Fruit fly (Drosophila melanogaster): Measurements from ENCODE around the gene CG8004.

Gene CG8004

DNA sequence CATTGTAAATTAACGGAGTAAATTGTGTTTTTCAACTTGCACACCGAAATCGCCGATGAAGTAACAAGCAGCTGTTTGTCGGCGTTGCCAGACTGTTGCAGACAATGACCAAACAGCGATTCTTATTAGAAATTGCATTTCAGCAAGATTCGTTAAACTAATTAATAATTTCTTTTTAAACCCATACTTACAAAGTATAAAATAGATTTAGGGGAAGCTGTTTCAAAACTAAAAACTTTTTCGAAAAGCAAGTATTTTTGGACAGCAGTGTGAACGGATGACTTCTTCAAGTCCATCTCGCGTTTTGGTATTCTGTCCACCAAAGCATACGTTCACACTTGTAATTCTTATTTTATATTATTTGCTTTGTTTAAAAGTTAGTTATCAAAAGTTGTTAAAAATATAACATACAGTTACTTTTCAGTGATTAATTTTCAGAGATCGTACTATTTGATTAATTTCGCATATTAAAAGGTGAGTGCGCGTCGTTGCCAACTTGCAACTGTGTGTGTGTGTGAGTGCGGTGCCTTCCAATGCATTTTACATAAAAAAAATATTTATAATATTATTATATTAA is at the start of gene CG8004, which contains the start of gene RhoGDI:
Gene CG8004, minus strand, starts transcription at position 74 of the 577 bp plus-strand sequence.
Gene RhoGDI, plus strand, starts transcription at position 309 of the 577 bp plus-strand sequence.
- TF ChIP-seq ttk (optimal IDR thresholded peaks at IDR 0.05), result no peak
- TF ChIP-seq psq (optimal IDR thresholded peaks at IDR 0.05), result no peak
- TF ChIP-seq h (optimal IDR thresholded peaks at IDR 0.05), result no peak
- no peak for TF ChIP-seq Myc (optimal IDR thresholded peaks at IDR 0.05)
- TF ChIP-seq Sin3A (optimal IDR thresholded peaks at IDR 0.05), result no peak
- TF ChIP-seq insv (optimal IDR thresholded peaks at IDR 0.05), result no peak

DNA sequence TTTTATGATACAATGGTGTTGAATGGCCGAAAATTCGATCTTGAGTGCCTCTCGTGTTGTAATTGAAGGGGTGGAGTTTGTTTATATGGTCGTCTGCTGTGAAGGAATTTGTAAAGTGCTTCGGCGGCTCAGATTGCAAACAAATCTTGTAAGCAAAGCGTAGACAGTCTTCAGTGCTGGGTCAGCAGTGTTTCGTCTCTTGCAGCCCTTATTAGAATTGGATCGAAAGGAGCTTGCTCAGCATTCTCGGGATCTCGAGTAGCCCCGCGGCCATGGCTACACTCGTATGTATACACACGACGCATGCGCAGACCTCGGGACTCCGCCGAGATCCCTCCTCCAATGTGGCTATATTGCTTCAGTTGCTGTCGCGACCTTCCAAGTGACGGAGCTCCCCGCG is 49.8 kb upstream of the CG8004 start:
- TF ChIP-seq psq (optimal IDR thresholded peaks at IDR 0.05) (no peak), h (optimal IDR thresholded peaks at IDR 0.05) (no peak), Sin3A (optimal IDR thresholded peaks at IDR 0.05) (no peak), Myc (optimal IDR thresholded peaks at IDR 0.05) (no peak), ttk (optimal IDR thresholded peaks at IDR 0.05) (no peak), insv (optimal IDR thresholded peaks at IDR 0.05) (no peak)

DNA sequence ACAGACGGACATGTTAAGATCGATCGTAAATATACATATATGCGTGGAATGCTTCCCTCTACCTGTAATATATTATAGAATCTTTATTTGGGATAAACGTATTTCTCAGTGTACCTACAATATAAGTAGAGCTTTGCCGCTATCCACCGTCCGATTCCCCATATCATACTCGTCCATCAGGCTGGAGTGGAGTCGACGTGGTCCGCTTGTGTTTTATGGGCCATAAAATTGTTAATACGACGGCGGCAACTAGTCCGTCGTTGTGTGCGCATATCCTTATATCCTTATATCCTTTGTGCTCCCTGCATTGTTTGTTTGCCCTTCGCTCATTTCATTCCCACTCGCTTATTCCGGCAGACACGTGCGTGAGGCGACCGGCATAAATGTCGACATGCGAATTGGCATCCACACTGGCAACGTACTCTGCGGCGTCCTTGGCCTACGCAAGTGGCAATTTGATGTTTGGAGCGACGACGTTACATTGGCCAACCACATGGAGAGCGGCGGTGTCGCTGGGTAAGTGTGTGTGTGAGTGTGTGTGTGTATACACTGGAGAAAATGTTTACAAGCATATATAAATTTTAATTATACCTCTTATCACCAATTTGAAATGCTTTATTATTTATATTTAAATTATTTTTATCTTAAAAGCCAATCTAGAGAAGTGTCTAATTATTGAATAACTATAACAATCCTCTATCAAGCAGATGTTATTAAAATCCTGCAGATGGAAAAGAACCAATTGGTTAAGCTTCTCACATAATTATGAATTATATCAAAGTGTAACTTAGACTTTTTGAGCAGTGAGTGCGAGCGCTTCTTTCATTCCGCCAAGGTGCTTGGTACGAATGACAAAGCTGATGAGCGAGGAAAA is 40.7 kb upstream of the CG8004 start:
- TF ChIP-seq Sin3A (optimal IDR thresholded peaks at IDR 0.05), result no peak
- no peak for TF ChIP-seq h (optimal IDR thresholded peaks at IDR 0.05)

DNA sequence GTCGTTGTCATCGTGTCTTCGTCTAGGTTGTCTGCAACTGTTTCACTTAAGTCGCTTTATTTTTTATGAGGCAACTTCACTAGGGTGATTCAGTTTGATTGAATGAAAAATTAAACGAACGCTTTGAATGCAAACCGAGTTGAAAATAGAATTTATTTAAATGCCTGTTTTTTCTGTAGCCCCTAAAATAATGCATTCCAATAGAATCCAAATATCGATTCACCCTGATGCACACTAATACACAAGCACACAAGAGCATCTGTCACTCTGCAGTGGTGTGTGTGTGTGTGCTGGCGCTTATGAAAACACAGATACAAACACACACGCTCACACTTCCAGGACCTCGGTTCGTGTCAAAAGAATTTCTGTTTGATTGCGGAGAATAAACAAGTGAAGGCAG is 33.5 kb upstream of the CG8004 start:
- no peak for TF ChIP-seq h (optimal IDR thresholded peaks at IDR 0.05)
- no peak for TF ChIP-seq Myc (optimal IDR thresholded peaks at IDR 0.05)
- TF ChIP-seq psq (optimal IDR thresholded peaks at IDR 0.05), result no peak
- no peak for TF ChIP-seq insv (optimal IDR thresholded peaks at IDR 0.05)
- TF ChIP-seq Sin3A (optimal IDR thresholded peaks at IDR 0.05), result no peak
- no peak for TF ChIP-seq ttk (optimal IDR thresholded peaks at IDR 0.05)

DNA sequence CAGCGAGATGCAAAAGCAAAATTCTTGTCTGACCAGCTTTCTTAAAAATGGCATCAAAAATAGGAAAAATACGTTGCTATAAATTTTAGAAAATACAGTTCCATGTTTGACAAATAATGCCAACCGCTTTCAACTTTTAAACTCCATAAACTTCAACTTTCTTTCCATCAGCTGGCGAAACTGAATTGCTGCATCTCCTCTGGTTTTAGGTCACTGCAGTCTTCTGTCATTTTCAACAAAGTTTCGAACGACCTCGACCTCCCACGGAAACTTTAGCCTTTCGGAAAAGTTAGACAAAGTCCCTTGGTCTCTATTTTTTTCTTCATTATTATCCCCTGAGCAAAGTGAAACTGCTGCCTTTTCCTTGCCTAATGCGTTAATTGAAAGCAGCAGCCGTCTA is 27.4 kb upstream of the CG8004 start, which contains the start of gene CG42263:
Gene CG42263, minus strand, starts transcription at position 101 of the 400 bp plus-strand sequence.
- TF ChIP-seq Sin3A (optimal IDR thresholded peaks at IDR 0.05) (no peak), insv (optimal IDR thresholded peaks at IDR 0.05) (no peak), ttk (optimal IDR thresholded peaks at IDR 0.05) (no peak), h (optimal IDR thresholded peaks at IDR 0.05) (no peak), psq (optimal IDR thresholded peaks at IDR 0.05) (no peak), Myc (optimal IDR thresholded peaks at IDR 0.05) (no peak)

DNA sequence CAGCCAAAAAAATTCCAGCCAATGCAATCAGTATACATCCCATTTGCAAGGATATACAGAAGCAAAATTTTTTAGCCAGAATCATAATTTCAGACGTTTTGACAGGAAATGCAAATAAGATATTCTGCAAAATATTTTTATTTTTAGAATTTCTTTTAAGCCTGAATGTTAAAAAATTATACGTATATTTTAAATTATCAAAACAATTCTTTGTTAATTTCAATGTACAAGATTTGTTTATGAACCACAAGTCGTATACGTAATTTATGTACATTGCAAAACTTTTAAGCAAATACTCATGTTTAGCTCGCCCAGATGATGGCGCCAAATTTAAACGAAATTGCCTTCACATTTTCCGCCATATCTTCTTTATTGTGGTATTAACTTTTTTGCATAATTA is 26.1 kb upstream of the CG8004 start, which contains the start of gene CG42654:
Gene CG42654, minus strand, starts transcription at position 101 of the 400 bp plus-strand sequence.
- TF ChIP-seq psq (optimal IDR thresholded peaks at IDR 0.05) (no peak), insv (optimal IDR thresholded peaks at IDR 0.05) (no peak), h (optimal IDR thresholded peaks at IDR 0.05) (no peak), Myc (optimal IDR thresholded peaks at IDR 0.05) (no peak), ttk (optimal IDR thresholded peaks at IDR 0.05) (no peak), Sin3A (optimal IDR thresholded peaks at IDR 0.05) (no peak)

DNA sequence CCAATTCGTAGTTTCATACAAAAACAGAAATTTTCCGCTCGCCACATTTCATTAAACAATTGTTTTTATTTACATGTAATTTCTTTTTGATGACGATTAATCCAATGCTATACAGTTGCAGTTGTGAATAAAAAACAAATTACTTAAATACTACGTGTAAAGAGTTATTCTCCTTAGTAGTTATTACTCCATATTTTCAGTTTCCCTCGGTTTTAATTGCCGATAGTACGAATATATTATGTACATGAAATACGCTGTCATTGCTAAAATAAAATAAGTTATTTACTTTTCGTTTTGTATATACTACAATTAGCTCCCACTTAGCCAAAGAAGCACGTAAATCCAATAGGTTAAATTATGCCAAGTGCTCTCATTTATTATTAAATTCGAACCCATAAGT is 25.3 kb upstream of the CG8004 start, which contains the start of gene CG42655:
Gene CG42655, minus strand, starts transcription at position 101 of the 400 bp plus-strand sequence.
- TF ChIP-seq Myc (optimal IDR thresholded peaks at IDR 0.05) (no peak), Sin3A (optimal IDR thresholded peaks at IDR 0.05) (no peak), insv (optimal IDR thresholded peaks at IDR 0.05) (no peak), ttk (optimal IDR thresholded peaks at IDR 0.05) (no peak), h (optimal IDR thresholded peaks at IDR 0.05) (no peak), psq (optimal IDR thresholded peaks at IDR 0.05) (no peak)

DNA sequence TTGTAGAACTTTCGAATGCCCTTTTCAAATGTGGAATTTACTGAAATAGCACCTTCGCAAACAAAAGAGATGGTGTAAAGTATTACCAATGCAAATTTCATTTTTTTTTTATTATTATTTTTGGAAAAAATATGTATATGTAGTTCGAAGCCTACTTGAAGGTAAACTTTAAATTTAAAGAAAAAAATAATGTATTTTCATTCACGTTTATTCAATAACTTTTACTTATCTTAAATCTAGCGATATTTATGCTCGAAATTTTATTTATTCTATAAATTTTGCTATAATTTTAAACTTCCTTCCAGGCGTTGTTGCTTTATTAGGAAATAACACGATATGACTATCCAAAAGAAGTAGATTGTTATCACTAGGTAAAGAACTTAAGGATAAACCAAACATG is 24.4 kb upstream of the CG8004 start, which contains the start of gene CG33710:
Gene CG33710, minus strand, starts transcription at position 101 of the 400 bp plus-strand sequence.
- TF ChIP-seq Sin3A (optimal IDR thresholded peaks at IDR 0.05) (no peak), ttk (optimal IDR thresholded peaks at IDR 0.05) (no peak), psq (optimal IDR thresholded peaks at IDR 0.05) (no peak)

DNA sequence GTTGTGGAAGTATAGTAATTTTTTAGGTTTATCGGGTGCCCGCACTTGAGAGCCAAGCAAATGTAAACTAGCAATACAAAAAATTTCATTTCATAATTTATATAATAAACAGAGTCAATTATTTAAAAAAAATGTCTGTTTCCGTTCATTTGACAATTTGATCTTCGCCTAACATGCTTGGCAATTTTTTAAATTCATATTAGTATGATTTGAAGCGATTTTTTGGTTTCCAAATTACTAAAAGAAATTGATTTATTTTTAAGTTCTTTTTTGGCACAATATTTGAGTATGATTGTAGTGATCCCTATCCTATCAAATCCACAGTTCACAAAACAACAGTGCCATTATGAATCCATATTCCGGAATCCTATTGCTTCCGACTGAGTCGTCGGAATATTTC is 23.6 kb upstream of the CG8004 start, which contains the start of gene CG34258:
Gene CG34258, minus strand, starts transcription at position 101 of the 400 bp plus-strand sequence.
- TF ChIP-seq insv (optimal IDR thresholded peaks at IDR 0.05), result no peak
- TF ChIP-seq h (optimal IDR thresholded peaks at IDR 0.05), result no peak
- no peak for TF ChIP-seq Myc (optimal IDR thresholded peaks at IDR 0.05)
- TF ChIP-seq ttk (optimal IDR thresholded peaks at IDR 0.05), result no peak
- TF ChIP-seq psq (optimal IDR thresholded peaks at IDR 0.05), result no peak
- no peak for TF ChIP-seq Sin3A (optimal IDR thresholded peaks at IDR 0.05)

DNA sequence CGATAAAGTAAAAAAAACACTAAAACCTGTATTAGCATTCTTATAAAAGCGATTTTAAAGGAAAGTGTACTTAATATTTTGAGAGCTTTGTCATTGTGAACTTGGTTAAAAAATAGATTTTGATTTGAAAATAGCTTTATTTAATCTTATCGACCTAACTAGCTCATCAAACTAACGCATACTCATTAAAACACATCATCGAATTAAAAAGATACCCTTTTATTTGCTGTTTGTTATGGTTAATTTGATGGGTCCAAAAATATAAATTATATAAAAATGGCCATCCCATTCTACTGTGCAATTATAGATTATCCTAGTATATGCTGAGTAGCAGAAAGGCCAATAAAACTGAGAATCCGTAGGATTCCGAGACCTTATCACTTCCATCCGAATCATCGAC is 22.7 kb upstream of the CG8004 start, which contains the start of gene CG32219:
Gene CG32219, minus strand, starts transcription at position 101 of the 400 bp plus-strand sequence.
- no peak for TF ChIP-seq ttk (optimal IDR thresholded peaks at IDR 0.05)
- no peak for TF ChIP-seq insv (optimal IDR thresholded peaks at IDR 0.05)
- no peak for TF ChIP-seq Myc (optimal IDR thresholded peaks at IDR 0.05)
- TF ChIP-seq h (optimal IDR thresholded peaks at IDR 0.05), result no peak
- no peak for TF ChIP-seq Sin3A (optimal IDR thresholded peaks at IDR 0.05)
- TF ChIP-seq psq (optimal IDR thresholded peaks at IDR 0.05), result no peak

DNA sequence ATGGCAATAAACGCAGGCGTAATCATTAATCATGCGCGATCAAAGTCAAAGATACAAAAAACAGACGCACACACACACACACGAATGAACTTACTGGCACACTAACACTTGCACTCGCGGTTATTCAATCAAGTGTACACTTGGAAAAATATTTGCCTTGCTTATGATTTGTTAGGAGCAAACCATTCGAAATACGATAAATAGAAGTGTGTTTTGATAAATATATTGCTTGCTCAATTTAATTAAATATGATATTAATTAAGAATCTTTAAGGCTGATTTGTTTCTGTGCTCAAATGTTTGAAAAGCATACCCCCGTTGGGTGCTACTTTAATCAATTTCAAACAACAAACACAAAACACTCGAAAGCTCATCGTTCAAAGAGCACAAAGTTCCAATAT is 17.2 kb upstream of the CG8004 start:
- TF ChIP-seq h (optimal IDR thresholded peaks at IDR 0.05), result no peak
- no peak for TF ChIP-seq ttk (optimal IDR thresholded peaks at IDR 0.05)
- TF ChIP-seq Myc (optimal IDR thresholded peaks at IDR 0.05), result no peak
- no peak for TF ChIP-seq insv (optimal IDR thresholded peaks at IDR 0.05)
- no peak for TF ChIP-seq Sin3A (optimal IDR thresholded peaks at IDR 0.05)
- no peak for TF ChIP-seq psq (optimal IDR thresholded peaks at IDR 0.05)

DNA sequence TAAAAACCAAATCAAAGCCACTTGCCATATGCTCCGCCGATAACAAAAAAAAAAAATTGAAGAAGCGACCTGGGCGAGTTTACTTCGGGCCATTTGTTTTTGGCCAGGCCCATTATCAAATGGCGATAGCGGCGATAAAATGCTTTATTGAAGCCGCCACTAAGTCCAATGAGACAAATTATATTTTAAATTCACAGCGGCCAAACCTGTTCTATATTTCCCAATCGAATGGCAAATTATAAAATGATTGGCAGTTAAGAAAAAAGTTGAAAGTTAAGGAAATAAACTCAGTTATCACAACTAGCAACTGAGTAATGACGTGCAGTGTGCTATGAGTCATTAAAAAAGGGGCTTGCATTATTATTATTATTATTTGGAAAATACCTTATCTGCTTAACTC is 12.9 kb upstream of the CG8004 start:
- no peak for TF ChIP-seq insv (optimal IDR thresholded peaks at IDR 0.05)
- TF ChIP-seq ttk (optimal IDR thresholded peaks at IDR 0.05), result no peak
- TF ChIP-seq Sin3A (optimal IDR thresholded peaks at IDR 0.05), result no peak
- no peak for TF ChIP-seq psq (optimal IDR thresholded peaks at IDR 0.05)
- no peak for TF ChIP-seq h (optimal IDR thresholded peaks at IDR 0.05)
- TF ChIP-seq Myc (optimal IDR thresholded peaks at IDR 0.05), result no peak
